Worm (Caenorhabditis elegans): ENCODE measurements around the gene math-10.

math-10 gene

DNA sequence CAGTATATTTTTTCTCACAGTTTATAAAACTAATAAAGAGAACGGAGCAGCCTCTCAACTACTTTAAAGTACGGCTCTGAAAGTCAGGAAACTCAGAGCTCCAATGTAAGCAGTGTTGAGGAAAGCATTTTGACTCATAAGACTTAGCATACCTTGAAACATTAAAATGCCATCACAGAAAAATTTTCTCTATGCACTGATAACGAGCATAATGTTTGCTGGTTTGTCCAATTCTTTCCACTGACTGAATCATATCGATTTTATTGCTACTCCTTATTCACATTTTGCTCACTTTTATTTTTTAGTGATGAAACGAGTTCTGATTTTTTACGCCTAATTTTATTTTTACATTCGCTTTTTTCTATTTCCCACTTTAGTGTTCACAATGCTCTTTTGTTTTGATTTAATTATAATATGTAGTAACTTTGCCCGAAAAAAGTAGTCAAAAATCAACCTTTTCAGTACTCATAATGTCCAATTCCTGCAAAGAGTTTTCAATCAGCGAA, 39.4 kb upstream of the math-10 start, which contains the start of gene math-39:
TSS of gene math-39 (plus strand) at position 456 of the 506 bp plus-strand sequence.
- TF ChIP-seq daf-8 (GFP tag; IDR thresholded peaks at IDR 0.05): no peak
- TF ChIP-seq dmd-8 (GFP tag; IDR thresholded peaks at IDR 0.05): no peak
- TF ChIP-seq nhr-28 (tag; optimal IDR thresholded peaks at IDR 0.05): peak; percentile 10
- TF ChIP-seq daf-16 (GFP tag; optimal IDR thresholded peaks at IDR 0.05): no peak
- TF ChIP-seq daf-16 (tag; optimal IDR thresholded peaks at IDR 0.05): no peak
- TF ChIP-seq pqm-1 (tag; optimal IDR thresholded peaks at IDR 0.05): peak; percentile 40

DNA sequence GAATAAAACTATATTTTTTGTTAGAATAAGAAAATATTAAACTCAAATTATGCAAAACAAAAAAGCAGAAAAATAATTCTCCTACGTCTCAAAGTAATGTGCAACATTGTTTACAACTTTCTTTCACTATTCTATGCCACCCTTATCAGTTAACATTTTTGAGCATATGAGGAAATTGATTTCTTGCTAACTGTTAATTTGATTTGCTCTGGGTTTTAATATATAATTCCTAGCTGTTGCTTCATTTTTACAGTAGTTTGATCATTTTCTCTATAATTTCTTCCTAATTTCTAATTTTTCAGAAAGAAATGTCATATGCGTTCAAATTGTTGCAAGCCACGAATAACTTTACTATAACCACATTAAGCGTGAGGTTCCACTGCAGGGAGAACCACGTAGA, 35.1 kb upstream of the math-10 start, which contains the start of gene T08E11.1:
TSS of gene T08E11.1 (plus strand) at position 301 of the 400 bp plus-strand sequence.
- no peak for TF ChIP-seq sdz-12 (GFP tag; optimal IDR thresholded peaks at IDR 0.05)
- TF ChIP-seq daf-16 (GFP tag; optimal IDR thresholded peaks at IDR 0.05): no peak
- peak; percentile 21 for TF ChIP-seq daf-16 (tag; optimal IDR thresholded peaks at IDR 0.05)
- no peak for TF ChIP-seq nhr-10 (tag; optimal IDR thresholded peaks at IDR 0.05)
- TF ChIP-seq lin-38 (GFP tag; IDR thresholded peaks at IDR 0.05): no peak
- no peak for TF ChIP-seq zag-1 (tag; optimal IDR thresholded peaks at IDR 0.05)
- TF ChIP-seq ceh-28 (tag; optimal IDR thresholded peaks at IDR 0.05): no peak

DNA sequence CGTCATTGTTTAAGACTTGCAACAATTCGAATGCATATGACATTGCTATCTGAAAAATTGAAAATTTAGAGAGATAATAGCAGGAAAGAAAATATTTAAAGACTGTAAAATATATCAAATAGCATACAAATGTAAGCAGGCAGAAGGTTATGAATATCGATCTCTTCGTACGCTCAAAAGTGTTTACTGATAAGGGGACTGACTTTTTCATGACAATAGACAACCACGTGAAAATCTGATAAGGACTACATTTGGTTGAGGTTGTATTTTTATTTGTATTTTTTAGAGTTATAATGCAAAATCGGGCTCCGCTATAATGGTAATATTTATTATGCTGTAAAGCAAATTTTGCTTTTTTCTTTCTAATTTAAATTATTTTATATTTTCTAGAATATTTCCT, 28.4 kb upstream of the math-10 start, which contains the start of the genes C52E2.5 and C52E2.4:
TSS of gene C52E2.5 (minus strand) at position 43 of the 400 bp plus-strand sequence.
TSS of gene C52E2.4 (plus strand) at position 252 of the 400 bp plus-strand sequence.
- TF ChIP-seq Y105C5A.15 (GFP tag; IDR thresholded peaks at IDR 0.05): no peak
- no peak for TF ChIP-seq nhr-11 (tag; optimal IDR thresholded peaks at IDR 0.05)
- TF ChIP-seq madf-9 (GFP tag; conservative IDR thresholded peaks at IDR 0.05): no peak
- no peak for TF ChIP-seq mxl-3 (GFP tag; optimal IDR thresholded peaks at IDR 0.05)
- TF ChIP-seq spr-1 (tag; optimal IDR thresholded peaks at IDR 0.05): no peak
- TF ChIP-seq fkh-10 (GFP tag; optimal IDR thresholded peaks at IDR 0.05): no peak
- no peak for TF ChIP-seq zip-2 (tag; optimal IDR thresholded peaks at IDR 0.05)
- TF ChIP-seq daf-16 (GFP tag; optimal IDR thresholded peaks at IDR 0.05): no peak
- peak; percentile 96 for TF ChIP-seq daf-16 (tag; optimal IDR thresholded peaks at IDR 0.05)
- no peak for TF ChIP-seq F26F4.8 (GFP tag; conservative IDR thresholded peaks at IDR 0.05)
- TF ChIP-seq aha-1 (tag): no peak
- no peak for TF ChIP-seq egl-27 (tag; optimal IDR thresholded peaks at IDR 0.05)
- peak; percentile 64 for TF ChIP-seq dmd-6 (GFP tag; IDR thresholded peaks at IDR 0.05)
- no peak for TF ChIP-seq nhr-41 (GFP tag; IDR thresholded peaks at IDR 0.05)
- TF ChIP-seq egl-43 (GFP tag; IDR thresholded peaks at IDR 0.05): no peak
- no peak for TF ChIP-seq lin-39 (tag; optimal IDR thresholded peaks at IDR 0.05)
- no peak for TF ChIP-seq hlh-11 (tag; optimal IDR thresholded peaks at IDR 0.05)
- TF ChIP-seq tra-1 (GFP tag; IDR thresholded peaks at IDR 0.05): no peak
- no peak for TF ChIP-seq dmd-8 (GFP tag; IDR thresholded peaks at IDR 0.05)
- no peak for TF ChIP-seq hif-1 (tag; optimal IDR thresholded peaks at IDR 0.05)
- TF ChIP-seq ama-1 (optimal IDR thresholded peaks at IDR 0.05): no peak
- no peak for TF ChIP-seq ctbp-1 (GFP tag; IDR thresholded peaks at IDR 0.05)
- TF ChIP-seq lim-7 (GFP tag; IDR thresholded peaks at IDR 0.05): no peak
- TF ChIP-seq ZK546.5 (tag; optimal IDR thresholded peaks at IDR 0.05): no peak
- peak; percentile 33 for TF ChIP-seq hlh-30 (tag; optimal IDR thresholded peaks at IDR 0.05; ENCODE audit: insufficient read depth)
- no peak for TF ChIP-seq lir-3 (tag; optimal IDR thresholded peaks at IDR 0.05)
- TF ChIP-seq F37D6.2 (tag; optimal IDR thresholded peaks at IDR 0.05): no peak
- TF ChIP-seq ceh-28 (tag; optimal IDR thresholded peaks at IDR 0.05): no peak
- no peak for TF ChIP-seq lin-29 (GFP tag; IDR thresholded peaks at IDR 0.05)
- TF ChIP-seq pqm-1 (tag; optimal IDR thresholded peaks at IDR 0.05): peak; percentile 87
- TF ChIP-seq daf-19 (GFP tag; conservative IDR thresholded peaks at IDR 0.05): no peak
- TF ChIP-seq Y5F2A.4 (GFP tag; optimal IDR thresholded peaks at IDR 0.05): no peak
- TF ChIP-seq ceh-20 (GFP tag; IDR thresholded peaks at IDR 0.05): no peak
- no peak for TF ChIP-seq nhr-237 (tag; optimal IDR thresholded peaks at IDR 0.05)
- TF ChIP-seq tag-97 (GFP tag; IDR thresholded peaks at IDR 0.05): no peak
- peak; percentile 49 for TF ChIP-seq duxl-1 (tag; optimal IDR thresholded peaks at IDR 0.05; ENCODE audit: poor library complexity)
- TF ChIP-seq jun-1 (tag; optimal IDR thresholded peaks at IDR 0.05): no peak
- peak; percentile 58 for TF ChIP-seq dve-1 (tag; optimal IDR thresholded peaks at IDR 0.05; ENCODE audit: insufficient read depth)
- TF ChIP-seq nhr-28 (tag; optimal IDR thresholded peaks at IDR 0.05): peak; percentile 82
- 0 out of 2 replicates have a peak, but pooled peaks have one; percentile 29 for TF ChIP-seq php-3 (GFP tag; IDR thresholded peaks at IDR 0.05)
- no peak for TF ChIP-seq vab-7 (GFP tag; IDR thresholded peaks at IDR 0.05)
- TF ChIP-seq unc-39 (tag; optimal IDR thresholded peaks at IDR 0.05): no peak

Measured in whole organism, L4 larva.